Fruit fly (Drosophila melanogaster): ENCODE data around the gene MTPAP.

The MTPAP gene

DNA sequence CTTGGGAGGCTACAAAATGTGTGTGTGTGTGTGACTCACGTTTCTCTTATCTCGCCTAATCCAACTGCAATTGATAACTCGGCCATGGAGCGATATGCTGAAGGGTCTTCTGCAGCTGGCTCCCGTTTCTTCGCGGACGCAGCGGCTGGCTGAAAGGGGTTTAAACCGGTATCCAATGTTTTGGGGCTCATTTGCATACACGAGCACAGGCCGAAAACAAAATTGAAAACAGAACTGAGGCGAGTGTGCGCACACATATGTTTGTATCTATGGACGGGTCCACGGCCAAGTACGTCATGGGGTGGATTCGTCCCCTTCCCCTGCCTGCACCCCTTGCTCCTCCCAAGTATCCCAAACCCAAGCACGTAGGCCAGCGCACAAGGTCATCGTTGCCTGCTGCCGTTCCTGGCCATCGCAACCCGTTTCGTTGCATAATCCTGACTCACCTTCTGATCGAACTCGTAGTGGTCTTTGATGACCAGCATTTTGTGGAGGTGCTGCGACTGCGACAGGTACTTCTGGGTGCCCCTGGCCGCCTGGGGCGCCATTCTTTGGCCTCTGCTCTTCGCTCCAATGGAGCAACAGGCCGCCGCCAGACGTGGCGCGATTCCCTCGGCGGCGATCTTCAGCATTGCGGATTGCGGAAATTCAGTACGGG lies 30.7 kb upstream of the MTPAP start:
- no peak for TF ChIP-seq brk (GFP tag; optimal IDR thresholded peaks at IDR 0.05)
- no peak for TF ChIP-seq OdsH (GFP tag; optimal IDR thresholded peaks at IDR 0.05)
- no peak for TF ChIP-seq Abd-B (GFP tag; optimal IDR thresholded peaks at IDR 0.05)
- TF ChIP-seq sage (GFP tag; optimal IDR thresholded peaks at IDR 0.05), result no peak
- TF ChIP-seq ey (GFP tag; optimal IDR thresholded peaks at IDR 0.05), result no peak
- TF ChIP-seq woc (GFP tag; optimal IDR thresholded peaks at IDR 0.05), result no peak
- TF ChIP-seq br (GFP tag; optimal IDR thresholded peaks at IDR 0.05), result no peak
- TF ChIP-seq rgr (GFP tag; optimal IDR thresholded peaks at IDR 0.05), result no peak
- no peak for TF ChIP-seq CrebA (GFP tag; optimal IDR thresholded peaks at IDR 0.05; ENCODE audit: borderline replicate concordance)
- no peak for TF ChIP-seq Dfd (GFP tag; optimal IDR thresholded peaks at IDR 0.05)
- no peak for TF ChIP-seq GATAd (GFP tag; optimal IDR thresholded peaks at IDR 0.05)
- TF ChIP-seq Hnf4 (GFP tag; optimal IDR thresholded peaks at IDR 0.05), result no peak
- no peak for TF ChIP-seq CG32264 (GFP tag; optimal IDR thresholded peaks at IDR 0.05)
- TF ChIP-seq Rel (GFP tag; optimal IDR thresholded peaks at IDR 0.05), result no peak
- no peak for TF ChIP-seq Rel (tag; optimal IDR thresholded peaks at IDR 0.05)
- no peak for TF ChIP-seq usp (GFP tag; optimal IDR thresholded peaks at IDR 0.05)

DNA sequence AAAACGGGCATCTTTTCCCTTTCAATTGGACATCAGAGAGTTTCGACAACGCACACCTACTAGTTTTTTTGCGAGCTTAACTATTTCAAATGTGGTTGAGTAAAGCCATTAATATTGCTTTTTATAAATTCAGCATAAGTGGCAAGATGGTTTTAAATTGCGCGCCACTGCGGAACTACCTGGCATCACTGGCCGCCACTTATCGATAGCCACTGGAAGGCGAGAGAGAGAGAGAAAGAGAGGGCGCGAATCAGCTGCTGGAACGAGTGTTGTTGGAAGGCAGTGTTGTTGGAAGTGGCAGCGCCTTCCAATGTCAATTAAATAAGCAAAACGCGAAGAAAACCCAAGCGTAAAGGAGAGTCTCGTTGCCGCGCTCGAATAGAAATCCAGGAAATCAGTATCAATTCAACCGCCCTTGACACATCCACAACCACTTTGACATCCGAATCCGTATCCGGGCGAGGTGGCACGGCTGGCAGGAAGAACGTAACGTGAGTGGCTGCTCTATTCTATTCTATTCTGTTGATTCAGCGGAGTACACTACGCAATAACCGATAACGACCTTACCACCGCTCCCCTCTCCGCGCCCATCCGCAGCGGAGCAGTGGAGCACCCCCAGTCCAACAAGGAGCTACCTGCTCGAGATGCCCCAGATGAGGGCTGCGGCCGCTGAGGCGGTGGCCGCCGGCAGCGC lies 26.3 kb upstream of the MTPAP start, which contains the start of gene AMPKalpha:
Gene AMPKalpha, plus strand, starts transcription at position 272 of the 694 bp plus-strand sequence.
- TF ChIP-seq brk (GFP tag; optimal IDR thresholded peaks at IDR 0.05) (no peak), Rel (GFP tag; optimal IDR thresholded peaks at IDR 0.05) (no peak), Rel (tag; optimal IDR thresholded peaks at IDR 0.05) (no peak), CG32264 (GFP tag; optimal IDR thresholded peaks at IDR 0.05) (no peak), dmrt93B (GFP tag; optimal IDR thresholded peaks at IDR 0.05) (no peak), Myc (optimal IDR thresholded peaks at IDR 0.05) (no peak), sage (GFP tag; optimal IDR thresholded peaks at IDR 0.05) (no peak), jim (GFP tag; optimal IDR thresholded peaks at IDR 0.05) (no peak), dsf (GFP tag; optimal IDR thresholded peaks at IDR 0.05; ENCODE audit: borderline replicate concordance) (no peak), Dfd (GFP tag; optimal IDR thresholded peaks at IDR 0.05) (no peak), h (GFP tag; optimal IDR thresholded peaks at IDR 0.05) (no peak), CrebA (GFP tag; optimal IDR thresholded peaks at IDR 0.05; ENCODE audit: borderline replicate concordance) (no peak), lola (GFP tag; optimal IDR thresholded peaks at IDR 0.05) (no peak), GATAd (GFP tag; optimal IDR thresholded peaks at IDR 0.05) (no peak), Hnf4 (GFP tag; optimal IDR thresholded peaks at IDR 0.05) (no peak)

DNA sequence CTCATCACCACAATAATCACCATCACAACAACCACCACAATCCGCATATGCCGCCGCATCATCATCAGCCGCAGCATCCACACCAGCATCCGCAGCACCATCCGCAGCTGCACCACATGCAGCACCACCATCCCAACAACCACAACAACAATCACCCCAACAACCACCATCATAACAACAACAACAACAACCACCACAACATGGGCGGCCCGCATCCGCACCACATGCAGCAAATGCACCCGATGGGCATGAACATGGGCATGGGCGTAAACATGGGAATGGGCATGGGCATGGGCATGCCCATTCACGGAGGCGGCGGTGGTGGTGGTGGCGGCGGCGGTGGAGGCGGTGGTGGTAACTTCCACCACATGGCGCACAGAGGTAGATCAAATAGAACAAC lies 23.5 kb upstream of the MTPAP start:
- TF ChIP-seq HLH106 (tag; optimal IDR thresholded peaks at IDR 0.05) (no peak), jim (GFP tag; optimal IDR thresholded peaks at IDR 0.05) (no peak), psq (GFP tag; optimal IDR thresholded peaks at IDR 0.05) (no peak), Hr83 (GFP tag; optimal IDR thresholded peaks at IDR 0.05; ENCODE audit: poor library complexity, severe bottlenecking) (no peak), Hr78 (GFP tag; optimal IDR thresholded peaks at IDR 0.05) (no peak), OdsH (GFP tag; optimal IDR thresholded peaks at IDR 0.05) (no peak), lola (GFP tag; optimal IDR thresholded peaks at IDR 0.05) (no peak), foxo (GFP tag; optimal IDR thresholded peaks at IDR 0.05) (no peak), woc (GFP tag; optimal IDR thresholded peaks at IDR 0.05) (no peak), CrebA (GFP tag; optimal IDR thresholded peaks at IDR 0.05; ENCODE audit: borderline replicate concordance) (no peak)

DNA sequence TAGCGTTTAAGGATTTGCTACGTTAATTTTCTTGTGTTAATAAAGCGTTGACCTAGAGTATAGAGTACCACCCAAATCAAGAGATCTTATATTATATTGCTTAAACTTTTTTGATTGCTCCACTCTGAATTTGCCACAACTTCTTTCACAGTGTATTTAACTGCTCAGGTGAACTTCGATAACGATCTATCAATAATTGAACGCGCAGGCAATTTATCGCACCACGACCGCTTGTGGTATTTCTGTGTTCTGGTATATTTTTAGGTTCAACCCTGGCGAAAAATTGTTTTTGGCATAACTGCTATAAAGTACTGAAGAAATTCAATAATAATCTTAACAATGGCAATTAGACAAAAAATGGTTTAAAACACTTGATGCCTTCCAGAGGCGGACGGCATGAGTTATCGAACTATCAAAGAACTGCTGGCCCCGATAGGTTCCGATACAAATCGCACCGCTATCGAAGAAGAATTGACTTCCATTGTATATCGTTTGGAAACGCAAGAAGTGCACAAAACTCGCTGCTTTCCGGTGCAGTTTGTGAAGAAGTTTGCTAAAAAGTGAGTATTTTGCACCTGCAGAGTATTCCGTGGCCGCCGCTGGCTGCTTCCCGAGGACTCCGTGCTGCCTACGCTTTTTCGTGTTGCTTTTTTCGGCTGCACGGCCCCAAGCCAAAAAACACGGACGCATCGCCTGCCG lies 21.1 kb upstream of the MTPAP start, which contains the start of gene ssx:
Gene ssx, plus strand, starts transcription at position 477 of the 699 bp plus-strand sequence.
- TF ChIP-seq br (GFP tag; optimal IDR thresholded peaks at IDR 0.05) (no peak), pan (optimal IDR thresholded peaks at IDR 0.05) (no peak), rgr (GFP tag; optimal IDR thresholded peaks at IDR 0.05) (peak; percentile 56), Hnf4 (GFP tag; optimal IDR thresholded peaks at IDR 0.05) (no peak), psq (GFP tag; optimal IDR thresholded peaks at IDR 0.05) (peak; percentile 30), fru (GFP tag; optimal IDR thresholded peaks at IDR 0.05) (peak; percentile 36), usp (GFP tag; optimal IDR thresholded peaks at IDR 0.05) (no peak), h (GFP tag; optimal IDR thresholded peaks at IDR 0.05) (peak; percentile 43), Myc (optimal IDR thresholded peaks at IDR 0.05) (no peak), Hr83 (GFP tag; optimal IDR thresholded peaks at IDR 0.05; ENCODE audit: poor library complexity, severe bottlenecking) (peak; percentile 3), CG9705 (GFP tag; optimal IDR thresholded peaks at IDR 0.05) (no peak), HLH106 (tag; optimal IDR thresholded peaks at IDR 0.05) (peak; percentile 42), Sp1 (GFP tag; optimal IDR thresholded peaks at IDR 0.05) (peak; percentile 23), ey (GFP tag; optimal IDR thresholded peaks at IDR 0.05) (peak; percentile 45), Dfd (GFP tag; optimal IDR thresholded peaks at IDR 0.05) (no peak), foxo (GFP tag; optimal IDR thresholded peaks at IDR 0.05) (peak in 1 of 2 experiments; percentile 64), OdsH (GFP tag; optimal IDR thresholded peaks at IDR 0.05) (peak; percentile 39), sv (GFP tag; optimal IDR thresholded peaks at IDR 0.05) (peak; percentile 41), Vsx2 (GFP tag; optimal IDR thresholded peaks at IDR 0.05; ENCODE audit: partially characterized antibody) (no peak), CG32264 (GFP tag; optimal IDR thresholded peaks at IDR 0.05) (no peak), Jra (GFP tag; optimal IDR thresholded peaks at IDR 0.05) (no peak), Rel (GFP tag; optimal IDR thresholded peaks at IDR 0.05) (no peak), Rel (tag; optimal IDR thresholded peaks at IDR 0.05) (no peak), dmrt93B (GFP tag; optimal IDR thresholded peaks at IDR 0.05) (no peak)

All from whole organism, wandering third instar larva.